Worm (Caenorhabditis elegans) whole organism, L2 larva: ENCODE results near the gene lev-8.

Experiments used
- F13H6.1 ChIP-seq: sonication (generic microtip); optimal IDR thresholded peaks from 2 replicates; lab custom pipeline; 2016; ENCODE audit warnings: missing genetic modification characterization, missing compliant biosample characterization
- R02D3.7 ChIP-seq: fragments of 150-350 bp; optimal IDR thresholded peaks from 2 replicates; lab custom pipeline; 2014; ENCODE audit warnings: missing biosample characterization, missing genetic modification characterization
- Y55F3AM.14 ChIP-seq: fragments of 200-800 bp; sonication (Bioruptor generic); optimal IDR thresholded peaks from 2 replicates; lab custom pipeline; 2018; ENCODE audit warnings: mild to moderate bottlenecking, missing genetic modification characterization, missing compliant biosample characterization
- alr-1 ChIP-seq: fragments of 150-350 bp; optimal IDR thresholded peaks from 2 replicates; lab custom pipeline; 2014; ENCODE audit warnings: missing biosample characterization, missing genetic modification characterization
- blmp-1 ChIP-seq: sonication (generic microtip); optimal IDR thresholded peaks from 2 replicates; lab custom pipeline; 2017; ENCODE audit warnings: missing genetic modification characterization, mild to moderate bottlenecking, missing compliant biosample characterization, antibody characterized with exemption, moderate library complexity; ENCODE audit not compliant: insufficient read depth
- ceh-82 ChIP-seq: fragments of 150-350 bp; optimal IDR thresholded peaks from 2 replicates; lab custom pipeline; 2014; ENCODE audit warnings: missing biosample characterization, missing genetic modification characterization
- crh-2 ChIP-seq: sonication (generic microtip); optimal IDR thresholded peaks from 2 replicates; lab custom pipeline; 2017; ENCODE audit warnings: missing biosample characterization, missing genetic modification characterization
- dmd-4 ChIP-seq: sonication (generic microtip); optimal IDR thresholded peaks from 2 replicates; lab custom pipeline; 2017; ENCODE audit warnings: missing biosample characterization, missing genetic modification characterization
- egl-27 ChIP-seq: sonication (generic microtip); optimal IDR thresholded peaks from 3 replicates; lab custom pipeline; 2017; ENCODE audit warnings: missing biosample characterization, missing genetic modification reagents, missing genetic modification characterization
- fos-1 ChIP-seq: fragments of 150-350 bp; optimal IDR thresholded peaks from 2 replicates; lab custom pipeline; 2014; ENCODE audit warnings: missing biosample characterization, missing genetic modification characterization
- gmeb-1 ChIP-seq: fragments of 150-350 bp; optimal IDR thresholded peaks from 2 replicates; lab custom pipeline; 2014; ENCODE audit warnings: missing biosample characterization, missing genetic modification characterization
- lin-11 ChIP-seq: fragments of 150-350 bp; sonication (generic microtip); optimal IDR thresholded peaks from 2 replicates; lab custom pipeline; 2014; ENCODE audit warnings: missing biosample characterization, missing genetic modification characterization, inconsistent platforms, mixed read lengths
- lin-13 ChIP-seq: fragments of 150-350 bp; optimal IDR thresholded peaks from 2 replicates; lab custom pipeline; 2014; ENCODE audit warnings: missing biosample characterization, missing genetic modification reagents, missing genetic modification characterization
- lin-39 ChIP-seq: fragments of 150-350 bp; optimal IDR thresholded peaks from 2 replicates; lab custom pipeline; 2014; ENCODE audit warnings: missing biosample characterization, missing genetic modification reagents, missing genetic modification characterization
- lsy-2 ChIP-seq, 2 experiments: fragments of 150-350 bp in 1 of 2; sonication (generic microtip) in 1 of 2; optimal IDR thresholded peaks; 2 replicates each; lab custom pipeline; 2014 to 2017; ENCODE audit warnings: missing biosample characterization in 2 of 2, missing genetic modification characterization in 2 of 2
- mab-5 ChIP-seq: fragments of 150-350 bp; optimal IDR thresholded peaks from 2 replicates; lab custom pipeline; 2014; ENCODE audit warnings: missing biosample characterization, missing genetic modification characterization
- mdl-1 ChIP-seq, 2 experiments: fragments of 150-350 bp in 1 of 2; sonication (generic microtip) in 1 of 2; optimal IDR thresholded peaks; 2 replicates each; lab custom pipeline; 2017; ENCODE audit warnings: missing biosample characterization in 2 of 2, missing genetic modification characterization in 2 of 2
- nhr-11 ChIP-seq: fragments of 150-350 bp; optimal IDR thresholded peaks from 2 replicates; lab custom pipeline; 2014; ENCODE audit warnings: missing biosample characterization, missing genetic modification characterization
- nhr-129 ChIP-seq: fragments of 150-350 bp; optimal IDR thresholded peaks from 2 replicates; lab custom pipeline; 2014; ENCODE audit warnings: missing biosample characterization, missing genetic modification characterization
- nhr-21 ChIP-seq: fragments of 150-350 bp; optimal IDR thresholded peaks from 2 replicates; lab custom pipeline; 2014; ENCODE audit warnings: missing biosample characterization, missing genetic modification characterization
- nhr-23 ChIP-seq: fragments of 150-350 bp; optimal IDR thresholded peaks from 2 replicates; lab custom pipeline; 2014; ENCODE audit warnings: missing biosample characterization, missing genetic modification reagents, missing genetic modification characterization
- nhr-237 ChIP-seq: fragments of 150-350 bp; optimal IDR thresholded peaks from 2 replicates; lab custom pipeline; 2014; ENCODE audit warnings: missing biosample characterization, missing genetic modification characterization
- nhr-6 ChIP-seq: fragments of 150-350 bp; optimal IDR thresholded peaks from 2 replicates; lab custom pipeline; 2014; ENCODE audit warnings: missing biosample characterization, missing genetic modification characterization
- skn-1 ChIP-seq: sonication (generic microtip); optimal IDR thresholded peaks from 2 replicates; lab custom pipeline; 2017; ENCODE audit warnings: missing biosample characterization, missing genetic modification characterization
- sma-3 ChIP-seq: sonication (generic microtip); optimal IDR thresholded peaks from 2 replicates; lab custom pipeline; 2016; ENCODE audit warnings: missing genetic modification reagents, missing genetic modification characterization, missing compliant biosample characterization
- sma-9 ChIP-seq, 2 experiments: fragments of 150-350 bp in 1 of 2; sonication (generic microtip) in 1 of 2; optimal IDR thresholded peaks; 2 replicates each; lab custom pipeline; 2014 to 2016; ENCODE audit warnings: missing genetic modification characterization in 2 of 2, mild to moderate bottlenecking in 1 of 2, missing biosample characterization in 1 of 2, missing compliant biosample characterization in 1 of 2, missing genetic modification reagents in 1 of 2, moderate library complexity in 1 of 2
- unc-39 ChIP-seq: fragments of 150-350 bp; optimal IDR thresholded peaks from 2 replicates; lab custom pipeline; 2014; ENCODE audit warnings: missing biosample characterization, missing genetic modification characterization
- unc-55 ChIP-seq: fragments of 150-350 bp; sonication (generic microtip); optimal IDR thresholded peaks from 3 replicates; lab custom pipeline; 2014; ENCODE audit warnings: missing biosample characterization, missing genetic modification reagents, missing genetic modification characterization
- zag-1 ChIP-seq: fragments of 150-350 bp; optimal IDR thresholded peaks from 2 replicates; lab custom pipeline; 2014; ENCODE audit warnings: missing biosample characterization, missing genetic modification characterization
- ztf-1 ChIP-seq: fragments of 200-800 bp; sonication (Bioruptor generic); conservative IDR thresholded peaks from 2 replicates; pipeline ENCODE4 v1.3.6; 2022; ENCODE audit warnings: missing genetic modification characterization, missing compliant biosample characterization
- ztf-11 ChIP-seq: sonication (generic microtip); optimal IDR thresholded peaks from 2 replicates; lab custom pipeline; 2017; ENCODE audit warnings: missing biosample characterization, missing genetic modification characterization
- ztf-4 ChIP-seq: fragments of 150-350 bp; optimal IDR thresholded peaks from 2 replicates; lab custom pipeline; 2014; ENCODE audit warnings: missing biosample characterization, missing genetic modification characterization

The lev-8 gene

ce11 chrX:11517433-11517832, 43.3 kb upstream of the lev-8 start:
- TF ChIP-seq nhr-237 (tag; lab: Kevin White, UChicago): no peak
- TF ChIP-seq skn-1 (tag; lab: Kevin White, UChicago): no peak
- TF ChIP-seq unc-55 (GFP tag; lab: Kevin White, UChicago): no peak
- no peak for TF ChIP-seq egl-27
- TF ChIP-seq dmd-4 (tag; lab: Kevin White, UChicago): no peak
- TF ChIP-seq nhr-6: no peak
- TF ChIP-seq lin-13: no peak
- no peak for TF ChIP-seq nhr-11
- TF ChIP-seq alr-1: no peak
- TF ChIP-seq ztf-1 (GFP tag; lab: Robert Waterston, UW): no peak

ce11 chrX:11518415-11518814, 42.3 kb upstream of the lev-8 start:
- no peak for TF ChIP-seq nhr-6
- no peak for TF ChIP-seq alr-1
- peak; percentile 15 for TF ChIP-seq fos-1 (tag; lab: Kevin White, UChicago)

ce11 chrX:11519016-11519509, 41.7 kb upstream of the lev-8 start, which contains the start of gene hpo-34:
hpo-34 (minus strand) TSS chrX:11519066.
- TF ChIP-seq gmeb-1 (tag; lab: Kevin White, UChicago) (peak; percentile 43), dmd-4 (tag; lab: Kevin White, UChicago) (no peak), fos-1 (tag; lab: Kevin White, UChicago) (peak; percentile 94), ceh-82 (tag; lab: Kevin White, UChicago) (no peak), nhr-6 (no peak), nhr-237 (tag; lab: Kevin White, UChicago) (no peak), mdl-1 (tag; optimal IDR thresholded peaks at IDR 0.05; lab: Kevin White, UChicago) (no peak), egl-27 (no peak), F13H6.1 (peak; percentile 44), crh-2 (tag; lab: Kevin White, UChicago) (peak; percentile 82), sma-9 (GFP tag; optimal IDR thresholded peaks at IDR 0.05; lab: Kevin White, UChicago) (peak; percentile 60), sma-9 (tag; optimal IDR thresholded peaks at IDR 0.05; lab: Kevin White, UChicago) (no peak), R02D3.7 (tag; lab: Kevin White, UChicago) (no peak), ztf-11 (no peak)

- peak; percentile 52 for TF ChIP-seq mab-5 (tag; lab: Kevin White, UChicago)
- no peak for TF ChIP-seq ztf-4 (tag; lab: Kevin White, UChicago)
- TF ChIP-seq zag-1 (tag; lab: Kevin White, UChicago): peak; percentile 26
- peak in 1 of 2 experiments; percentile 41 for TF ChIP-seq lsy-2 (tag; optimal IDR thresholded peaks at IDR 0.05; lab: Kevin White, UChicago)
- no peak for TF ChIP-seq ztf-1 (GFP tag; lab: Robert Waterston, UW)
- TF ChIP-seq nhr-129 (tag; lab: Kevin White, UChicago): peak; percentile 93
- TF ChIP-seq lin-39: no peak
- peak; percentile 14 for TF ChIP-seq lin-11 (tag; lab: Kevin White, UChicago)
- TF ChIP-seq nhr-21 (tag; lab: Kevin White, UChicago): peak; percentile 94
- no peak for TF ChIP-seq ztf-11
- no peak for TF ChIP-seq nhr-23 (tag; lab: Kevin White, UChicago)
- peak; percentile 79 for TF ChIP-seq sma-3 (GFP tag; lab: Kevin White, UChicago)
- peak; percentile 32 for TF ChIP-seq blmp-1
- TF ChIP-seq Y55F3AM.14 (GFP tag; lab: Kevin White, UChicago): no peak
- peak; percentile 86 for TF ChIP-seq nhr-6
- TF ChIP-seq crh-2 (tag; lab: Kevin White, UChicago): peak; percentile 92
- TF ChIP-seq unc-55 (GFP tag; lab: Kevin White, UChicago): peak; percentile 67
- TF ChIP-seq unc-39: no peak
- no peak for TF ChIP-seq mdl-1 (tag; optimal IDR thresholded peaks at IDR 0.05; lab: Kevin White, UChicago)
- peak; percentile 76 for TF ChIP-seq egl-27
- peak; percentile 71 for TF ChIP-seq sma-9 (GFP tag; optimal IDR thresholded peaks at IDR 0.05; lab: Kevin White, UChicago)
- no peak for TF ChIP-seq sma-9 (tag; optimal IDR thresholded peaks at IDR 0.05; lab: Kevin White, UChicago)
- peak; percentile 39 for TF ChIP-seq skn-1 (tag; lab: Kevin White, UChicago)
- peak; percentile 77 for TF ChIP-seq fos-1 (tag; lab: Kevin White, UChicago)
- peak; percentile 75 for TF ChIP-seq gmeb-1 (tag; lab: Kevin White, UChicago)
- TF ChIP-seq F13H6.1: peak; percentile 87
- no peak for TF ChIP-seq dmd-4 (tag; lab: Kevin White, UChicago)
- TF ChIP-seq, all 48 proteins: peak for 17
Observed at ce11 chrX:11522058-11522757, 38.5 kb upstream of the lev-8 start, which contains the start of gene sdc-2. sdc-2 (plus strand) TSS chrX:11522707.
